Worm (Caenorhabditis elegans) whole organism, young adult: ENCODE data around the gene K11D12.7.

ENCODE experiments used
- B0035.1 ChIP-seq: sonication (generic microtip); optimal IDR thresholded peaks from 2 replicates; lab custom pipeline; 2016; ENCODE audit warnings: missing genetic modification characterization, mild to moderate bottlenecking, missing compliant biosample characterization, missing genotype, missing genetic modification reagents
- F37B4.10 ChIP-seq: fragments of 200-800 bp; sonication (Bioruptor generic); IDR thresholded peaks from 2 replicates; pipeline ENCODE4 v1.3.6; 2022; ENCODE audit warnings: missing genetic modification characterization, missing compliant biosample characterization
- F49E8.2 ChIP-seq: sonication (generic microtip); optimal IDR thresholded peaks from 3 replicates; lab custom pipeline; 2017; ENCODE audit warnings: missing genetic modification characterization, mild to moderate bottlenecking, missing compliant biosample characterization, antibody characterized with exemption, moderate library complexity; ENCODE audit not compliant: insufficient read depth
- F57A8.1 ChIP-seq: fragments of 200-800 bp; sonication (Bioruptor generic); optimal IDR thresholded peaks from 2 replicates; lab custom pipeline; 2018; ENCODE audit warnings: mild to moderate bottlenecking, missing genetic modification characterization, moderate library complexity, missing compliant biosample characterization
- T07F8.4 ChIP-seq: sonication (generic microtip); optimal IDR thresholded peaks from 2 replicates; lab custom pipeline; 2016; ENCODE audit warnings: mild to moderate bottlenecking, missing genetic modification characterization, moderate library complexity, missing compliant biosample characterization
- Y56A3A.18 ChIP-seq: fragments of 200-800 bp; sonication (Bioruptor generic); IDR thresholded peaks from 2 replicates; pipeline ENCODE4 v1.3.6; 2022; ENCODE audit warnings: missing genetic modification reagents, missing genetic modification characterization, missing compliant biosample characterization
- Y67H2A.10 ChIP-seq: fragments of 200-800 bp; sonication (Bioruptor generic); conservative IDR thresholded peaks from 2 replicates; pipeline ENCODE4 v1.3.6; 2022; ENCODE audit warnings: missing genetic modification reagents, missing genetic modification characterization, missing compliant biosample characterization
- Y79H2A.3 ChIP-seq: fragments of 200-800 bp; sonication (Bioruptor generic); conservative IDR thresholded peaks from 2 replicates; pipeline ENCODE4 v1.3.6; 2022; ENCODE audit warnings: missing genetic modification reagents, missing genetic modification characterization, missing compliant biosample characterization
- ama-1 ChIP-seq, 3 experiments: fragments of 150-350 bp in 1 of 3; sonication (generic microtip) in 2 of 3; optimal IDR thresholded peaks; 2 replicates each; lab custom pipeline; 2014 to 2018; ENCODE audit warnings: missing biosample characterization in 2 of 3, missing genetic modification characterization in 2 of 3, missing genetic modification reagents in 2 of 3
- aptf-2 ChIP-seq: fragments of 200-800 bp; sonication (Bioruptor generic); conservative IDR thresholded peaks from 2 replicates; pipeline ENCODE4 v1.3.6; 2022; ENCODE audit warnings: missing genetic modification reagents, missing genetic modification characterization, missing compliant biosample characterization
- cebp-1 ChIP-seq, 2 experiments: fragments of 200-800 bp in 1 of 2; sonication (Bioruptor generic) in 1 of 2; sonication (generic microtip) in 1 of 2; IDR thresholded peaks in 1 of 2; optimal IDR thresholded peaks in 1 of 2; 2 replicates each; pipeline versions ENCODE4 v1.3.6 to Lab custom; 2017 to 2022; ENCODE audit warnings: missing compliant biosample characterization in 2 of 2, missing genetic modification characterization in 2 of 2, mild to moderate bottlenecking in 1 of 2, missing genetic modification reagents in 1 of 2, moderate library complexity in 1 of 2
- ceh-40 ChIP-seq: fragments of 200-800 bp; sonication (Bioruptor generic); IDR thresholded peaks from 2 replicates; pipeline ENCODE4 v1.3.6; 2022; ENCODE audit warnings: missing genetic modification characterization, missing compliant biosample characterization
- ceh-58 ChIP-seq: fragments of 200-800 bp; sonication (Bioruptor generic); IDR thresholded peaks from 2 replicates; pipeline ENCODE4 v1.3.6; 2022; ENCODE audit warnings: missing genetic modification characterization, missing compliant biosample characterization
- ceh-79 ChIP-seq: sonication (generic microtip); optimal IDR thresholded peaks from 2 replicates; lab custom pipeline; 2017; ENCODE audit warnings: mild to moderate bottlenecking, missing genetic modification characterization, missing compliant biosample characterization
- dpl-1 ChIP-seq: fragments of 150-350 bp; optimal IDR thresholded peaks from 2 replicates; lab custom pipeline; 2014; ENCODE audit warnings: missing biosample characterization, missing genetic modification reagents, missing genetic modification characterization
- efl-1 ChIP-seq: fragments of 150-350 bp; optimal IDR thresholded peaks from 2 replicates; lab custom pipeline; 2014; ENCODE audit warnings: missing biosample characterization, missing genetic modification reagents, missing genetic modification characterization
- egl-18 ChIP-seq: fragments of 200-800 bp; sonication (Bioruptor generic); IDR thresholded peaks from 2 replicates; pipeline ENCODE4 v1.3.6; 2022; ENCODE audit warnings: missing genetic modification reagents, missing genetic modification characterization, missing compliant biosample characterization
- ekl-4 ChIP-seq: fragments of 200-800 bp; sonication (Bioruptor generic); IDR thresholded peaks from 2 replicates; pipeline ENCODE4 v1.3.6; 2022; ENCODE audit warnings: missing genetic modification reagents, missing genetic modification characterization, missing compliant biosample characterization
- ets-4 ChIP-seq: fragments of 200-800 bp; sonication (Bioruptor generic); optimal IDR thresholded peaks from 2 replicates; lab custom pipeline; 2018; ENCODE audit warnings: mild to moderate bottlenecking, missing genetic modification characterization, missing compliant biosample characterization
- fkh-3 ChIP-seq: sonication (generic microtip); optimal IDR thresholded peaks from 2 replicates; lab custom pipeline; 2016; ENCODE audit warnings: mild to moderate bottlenecking, missing genetic modification characterization, missing compliant biosample characterization
- him-1 ChIP-seq: sonication (generic microtip); optimal IDR thresholded peaks from 2 replicates; lab custom pipeline; 2016; ENCODE audit warnings: missing genotype, missing genetic modification reagents, missing genetic modification characterization, missing compliant biosample characterization
- hmg-1.2 ChIP-seq: fragments of 200-800 bp; sonication (Bioruptor generic); IDR thresholded peaks from 2 replicates; pipeline ENCODE4 v1.3.6; 2022; ENCODE audit warnings: missing genetic modification reagents, missing genetic modification characterization, missing compliant biosample characterization
- let-526 ChIP-seq: fragments of 200-800 bp; sonication (Bioruptor generic); IDR thresholded peaks from 2 replicates; pipeline ENCODE4 v1.3.6; 2022; ENCODE audit warnings: missing genetic modification reagents, missing genetic modification characterization, missing compliant biosample characterization
- let-607 ChIP-seq, 2 experiments: fragments of 200-800 bp in 1 of 2; sonication (Bioruptor generic) in 1 of 2; sonication (generic microtip) in 1 of 2; optimal IDR thresholded peaks; 2 replicates each; lab custom pipeline; 2016 to 2018; ENCODE audit warnings: mild to moderate bottlenecking in 2 of 2, missing compliant biosample characterization in 2 of 2, missing genetic modification characterization in 2 of 2, moderate library complexity in 2 of 2, missing genotype in 1 of 2
- lin-26 ChIP-seq: fragments of 200-800 bp; sonication (Bioruptor generic); IDR thresholded peaks from 2 replicates; pipeline ENCODE4 v1.3.6; 2022; ENCODE audit warnings: missing genetic modification reagents, missing genetic modification characterization, missing compliant biosample characterization
- lsy-27 ChIP-seq: sonication (generic microtip); optimal IDR thresholded peaks from 2 replicates; lab custom pipeline; 2017; ENCODE audit warnings: missing genetic modification characterization, mild to moderate bottlenecking, missing compliant biosample characterization, antibody characterized with exemption, missing genotype, borderline replicate concordance; ENCODE audit not compliant: insufficient read depth
- madf-10 ChIP-seq: sonication (generic microtip); optimal IDR thresholded peaks from 2 replicates; lab custom pipeline; 2016; ENCODE audit warnings: mild to moderate bottlenecking, missing genetic modification characterization, missing compliant biosample characterization
- mcd-1 ChIP-seq: fragments of 200-800 bp; sonication (Bioruptor generic); IDR thresholded peaks from 2 replicates; pipeline ENCODE4 v1.3.6; 2022; ENCODE audit warnings: missing genetic modification reagents, missing genetic modification characterization, missing compliant biosample characterization
- mes-4 ChIP-seq: sonication (generic microtip); optimal IDR thresholded peaks from 2 replicates; lab custom pipeline; 2016; ENCODE audit warnings: missing genotype, missing genetic modification characterization, missing compliant biosample characterization
- mxl-1 ChIP-seq: sonication (generic microtip); optimal IDR thresholded peaks from 2 replicates; lab custom pipeline; 2016; ENCODE audit warnings: missing genetic modification characterization, missing compliant biosample characterization
- nfyb-1 ChIP-seq: fragments of 200-800 bp; sonication (Bioruptor generic); IDR thresholded peaks from 2 replicates; pipeline ENCODE4 v1.3.6; 2022; ENCODE audit warnings: missing genetic modification reagents, missing genetic modification characterization, missing compliant biosample characterization
- nhr-120 ChIP-seq: fragments of 200-800 bp; sonication (Bioruptor generic); IDR thresholded peaks from 2 replicates; pipeline ENCODE4 v1.3.6; 2022; ENCODE audit warnings: missing genetic modification characterization, missing compliant biosample characterization
- nhr-27 ChIP-seq: fragments of 200-800 bp; sonication (Bioruptor generic); optimal IDR thresholded peaks from 2 replicates; lab custom pipeline; 2018; ENCODE audit warnings: mild to moderate bottlenecking, missing genetic modification characterization, moderate library complexity, missing compliant biosample characterization
- nhr-80 ChIP-seq: sonication (generic microtip); optimal IDR thresholded peaks from 2 replicates; lab custom pipeline; 2016; ENCODE audit warnings: missing genetic modification characterization, missing compliant biosample characterization
- snpc-3.4 ChIP-seq: sonication (generic microtip); optimal IDR thresholded peaks from 2 replicates; lab custom pipeline; 2017; ENCODE audit warnings: missing genetic modification characterization, mild to moderate bottlenecking, missing compliant biosample characterization, antibody characterized with exemption, moderate library complexity, missing genotype, missing genetic modification reagents
- somi-1 ChIP-seq: fragments of 200-800 bp; sonication (Bioruptor generic); optimal IDR thresholded peaks from 2 replicates; lab custom pipeline; 2018; ENCODE audit warnings: mild to moderate bottlenecking, missing genetic modification characterization, missing compliant biosample characterization

Gene K11D12.7

DNA sequence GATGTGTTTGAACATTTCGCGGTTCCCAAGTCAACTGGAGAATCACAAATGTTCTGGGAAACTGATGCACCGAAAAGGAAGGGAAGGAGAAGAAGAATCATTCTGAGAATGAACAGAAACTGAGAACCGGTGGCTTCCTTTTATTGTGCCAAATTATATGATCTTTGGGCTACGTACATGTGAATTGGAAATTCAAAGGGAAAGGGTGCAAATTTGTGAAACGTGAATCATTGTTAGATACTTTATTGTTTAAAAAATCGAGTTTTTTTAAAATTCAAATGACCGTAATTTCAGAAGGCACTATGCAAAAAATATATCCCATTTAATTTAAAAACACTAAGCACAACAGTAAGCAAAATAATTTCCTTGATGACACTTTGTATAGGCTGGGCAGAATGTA is 1.2 kb downstream of the K11D12.7 start, which contains the start of gene K11D12.6:
K11D12.6 (minus strand) TSS at position 101 of the 400 bp plus-strand sequence.
- TF ChIP-seq nhr-120 (GFP tag; lab: Robert Waterston, UW) = no peak

DNA sequence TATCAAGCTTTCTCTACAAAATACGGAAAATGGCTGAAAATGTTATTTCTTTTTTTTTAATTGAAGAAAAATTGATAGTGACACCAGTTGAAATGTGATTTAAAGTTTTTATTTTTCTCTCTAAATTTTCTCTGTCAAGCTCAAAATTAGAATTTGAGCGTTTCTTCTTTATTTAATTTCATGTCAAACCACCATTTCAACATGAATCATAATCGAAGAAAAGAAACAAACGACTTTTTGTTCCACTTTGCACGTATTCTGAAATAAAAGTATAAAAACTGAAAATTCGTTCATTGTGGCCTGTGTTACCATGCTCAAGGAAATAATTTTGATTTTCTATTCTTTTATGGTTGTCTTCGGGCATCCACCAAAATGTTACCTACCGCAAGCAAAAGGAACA is 3.2 kb downstream of the K11D12.7 start, which contains the start of gene K11D12.13:
K11D12.13 (plus strand) TSS at position 301 of the 400 bp plus-strand sequence.
- TF ChIP-seq let-607 (tag; optimal IDR thresholded peaks at IDR 0.05; lab: Kevin White, UChicago) = no peak
- no peak for TF ChIP-seq mes-4 (tag; lab: Kevin White, UChicago)
- no peak for TF ChIP-seq fkh-3 (tag; lab: Kevin White, UChicago)
- TF ChIP-seq mcd-1 (GFP tag; lab: Robert Waterston, UW) = no peak
- no peak for TF ChIP-seq efl-1 (GFP tag; lab: Kevin White, UChicago)
- TF ChIP-seq snpc-3.4 = no peak
- no peak for TF ChIP-seq aptf-2
- TF ChIP-seq Y56A3A.18 (GFP tag; lab: Robert Waterston, UW) = no peak
- no peak for TF ChIP-seq F57A8.1 (GFP tag; lab: Kevin White, UChicago)
- no peak for TF ChIP-seq T07F8.4 (tag; lab: Kevin White, UChicago)
- TF ChIP-seq dpl-1 (GFP tag; lab: Kevin White, UChicago) = no peak
- no peak for TF ChIP-seq ama-1 (optimal IDR thresholded peaks at IDR 0.05; lab: Kevin White, UChicago)
- TF ChIP-seq ama-1 (GFP tag; optimal IDR thresholded peaks at IDR 0.05; lab: Kevin White, UChicago) = no peak
- TF ChIP-seq mxl-1 = no peak
- no peak for TF ChIP-seq ets-4 (GFP tag; lab: Kevin White, UChicago)
- no peak for TF ChIP-seq Y67H2A.10
- TF ChIP-seq ekl-4 = no peak
- TF ChIP-seq Y79H2A.3 (GFP tag; lab: Robert Waterston, UW) = no peak
- TF ChIP-seq nfyb-1 (GFP tag; lab: Robert Waterston, UW) = no peak
- TF ChIP-seq ceh-79 (tag; lab: Kevin White, UChicago) = no peak
- no peak for TF ChIP-seq lin-26

DNA sequence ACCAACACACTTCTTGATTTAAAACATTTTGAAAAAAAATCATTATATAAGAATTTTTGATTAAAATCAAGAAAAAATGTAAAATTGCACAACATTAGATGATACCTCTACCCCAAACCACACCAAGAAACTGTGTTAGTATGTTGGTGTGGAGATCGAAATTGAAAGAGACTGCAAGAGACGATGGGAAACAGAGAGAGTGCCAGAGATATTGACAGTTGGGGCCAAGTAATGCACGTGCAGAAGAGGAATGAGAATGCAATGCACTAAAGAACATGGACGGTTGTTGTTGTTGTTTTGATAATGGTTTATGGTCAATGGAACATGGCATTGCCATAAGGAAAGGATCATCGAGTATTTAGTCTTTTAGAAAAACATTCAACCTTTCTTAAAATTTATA is 4.1 kb downstream of the K11D12.7 start:
- TF ChIP-seq B0035.1 (tag; lab: Kevin White, UChicago) (no peak), egl-18 (no peak), ceh-40 (GFP tag; lab: Robert Waterston, UW) (no peak), him-1 (no peak), nhr-80 (tag; lab: Kevin White, UChicago) (peak; percentile 35), hmg-1.2 (peak; percentile 63; the same call in 1 of the 2 replicates), F37B4.10 (GFP tag; lab: Robert Waterston, UW) (no peak), F49E8.2 (tag; lab: Kevin White, UChicago) (no peak), nhr-27 (tag; lab: Kevin White, UChicago) (no peak), cebp-1 (GFP tag; IDR thresholded peaks at IDR 0.05; lab: Robert Waterston, UW) (no peak), cebp-1 (tag; optimal IDR thresholded peaks at IDR 0.05; lab: Kevin White, UChicago) (peak; percentile 34), madf-10 (tag; lab: Kevin White, UChicago) (no peak), somi-1 (GFP tag; lab: Kevin White, UChicago) (peak; percentile 17), lsy-27 (tag; lab: Kevin White, UChicago) (no peak), ceh-58 (GFP tag; lab: Robert Waterston, UW) (no peak), ets-4 (GFP tag; lab: Kevin White, UChicago) (no peak), let-526 (GFP tag; lab: Robert Waterston, UW) (0 out of 2 replicates have a peak, but pooled peaks have one; percentile 55)
- TF ChIP-seq, all 124 proteins: peak for 5
